Fruit fly (Drosophila melanogaster) whole organism, pupa: ENCODE measurements around the gene CG33110.

Experiments used
- CG10348 ChIP-seq: fragments of 200-800 bp; sonication (Bioruptor generic); IDR thresholded peaks from 2 replicates; pipeline ENCODE4 v1.3.6; 2022; ENCODE audit warnings: missing biosample characterization, missing genetic modification characterization
- CG12605 ChIP-seq: fragments of 200-800 bp; sonication (Bioruptor generic); IDR thresholded peaks from 2 replicates; pipeline ENCODE4 v1.3.6; 2022; ENCODE audit warnings: missing biosample characterization, missing genetic modification characterization
- CG13204 ChIP-seq: fragments of 200-800 bp; sonication (Bioruptor generic); optimal IDR thresholded peaks from 2 replicates; lab custom pipeline; 2018; ENCODE audit warnings: missing biosample characterization, mild to moderate bottlenecking, missing genetic modification characterization, moderate library complexity
- CG14655 ChIP-seq: fragments of 200-800 bp; sonication (Bioruptor generic); optimal IDR thresholded peaks from 3 replicates; lab custom pipeline; 2017; ENCODE audit warnings: mild to moderate bottlenecking, missing biosample characterization, missing genetic modification reagents, missing genetic modification characterization
- CG32121 ChIP-seq: fragments of 200-800 bp; sonication (Bioruptor generic); IDR thresholded peaks from 2 replicates; pipeline ENCODE4 v1.3.6; 2022; ENCODE audit warnings: missing biosample characterization, missing genetic modification characterization
- CG4496 ChIP-seq: fragments of 200-800 bp; sonication (Bioruptor generic); IDR thresholded peaks from 3 replicates; pipeline ENCODE4 v1.3.6; 2022; ENCODE audit warnings: missing biosample characterization, missing genetic modification characterization
- CG8159 ChIP-seq: fragments of 200-800 bp; sonication (Bioruptor generic); optimal IDR thresholded peaks from 3 replicates; lab custom pipeline; 2018; ENCODE audit warnings: missing biosample characterization, mild to moderate bottlenecking, missing genetic modification characterization, moderate library complexity
- CG9948 ChIP-seq: fragments of 200-800 bp; sonication (Bioruptor generic); optimal IDR thresholded peaks from 2 replicates; lab custom pipeline; 2018; ENCODE audit warnings: missing biosample characterization, mild to moderate bottlenecking, missing genetic modification characterization, moderate library complexity
- D1 ChIP-seq: fragments of 200-800 bp; sonication (Bioruptor generic); optimal IDR thresholded peaks from 2 replicates; lab custom pipeline; 2018; ENCODE audit warnings: missing biosample characterization, mild to moderate bottlenecking, missing genetic modification characterization, moderate library complexity
- EcR ChIP-seq: fragments of 200-800 bp; sonication (Bioruptor generic); optimal IDR thresholded peaks from 3 replicates; lab custom pipeline; 2019; ENCODE audit warnings: missing biosample characterization, missing genetic modification characterization, mild to moderate bottlenecking, moderate library complexity, missing genetic modification reagents
- Pif1A ChIP-seq: fragments of 200-800 bp; sonication (Bioruptor generic); optimal IDR thresholded peaks from 3 replicates; lab custom pipeline; 2016; ENCODE audit warnings: missing biosample characterization, missing genetic modification characterization
- Snoo ChIP-seq: fragments of 200-800 bp; sonication (Bioruptor generic); optimal IDR thresholded peaks from 3 replicates; lab custom pipeline; 2017; ENCODE audit warnings: missing biosample characterization, mild to moderate bottlenecking, missing genetic modification characterization, inconsistent platforms
- rn ChIP-seq: fragments of 200-800 bp; sonication (Bioruptor generic); IDR thresholded peaks from 2 replicates; pipeline ENCODE4 v1.3.6; 2022; ENCODE audit warnings: missing biosample characterization, missing genetic modification characterization

dm6 chr3R:22565732-22566131 is 4.3 kb upstream of the CG33110 start:
- no peak for TF ChIP-seq EcR (GFP tag; lab: Kevin White, UChicago)
- no peak for TF ChIP-seq Pif1A (GFP tag; lab: Kevin White, UChicago)
- no peak for TF ChIP-seq CG14655 (GFP tag; lab: Kevin White, UChicago)
- TF ChIP-seq CG4496 (GFP tag; lab: Robert Waterston, UW), result no peak
- TF ChIP-seq CG9948 (tag; lab: Kevin White, UChicago), result no peak
- TF ChIP-seq D1 (tag; lab: Kevin White, UChicago), result no peak
- no peak for TF ChIP-seq CG13204 (GFP tag; lab: Kevin White, UChicago)
- TF ChIP-seq CG32121, result no peak
- no peak for TF ChIP-seq CG10348
- TF ChIP-seq CG12605 (GFP tag; lab: Robert Waterston, UW), result no peak
- TF ChIP-seq Snoo (tag; lab: Kevin White, UChicago), result no peak
- no peak for TF ChIP-seq CG8159
- TF ChIP-seq rn (GFP tag; lab: Robert Waterston, UW), result no peak
